Worm (Caenorhabditis elegans): Measurements from ENCODE around the gene T05G5.5.
A peak's percentile ranks its signal among the peaks of the same experiment; 100 is the strongest.

Gene T05G5.5

ce11 chrIII:9752852-9753251 lies 1.6 kb upstream of the T05G5.5 start, which contains the start of gene ech-6 (continued):
- no peak for TF ChIP-seq rbr-2 (tag; optimal IDR thresholded peaks at IDR 0.05)
- no peak for TF ChIP-seq nhr-42 (GFP tag; IDR thresholded peaks at IDR 0.05)
- TF ChIP-seq ztf-11 (tag; optimal IDR thresholded peaks at IDR 0.05) = no peak
- no peak for TF ChIP-seq dmd-8 (GFP tag; IDR thresholded peaks at IDR 0.05)
- TF ChIP-seq zip-2 (tag; optimal IDR thresholded peaks at IDR 0.05) = no peak
- no peak for TF ChIP-seq nhr-111 (GFP tag; optimal IDR thresholded peaks at IDR 0.05)
- no peak for TF ChIP-seq ceh-82 (tag; optimal IDR thresholded peaks at IDR 0.05)
- no peak for TF ChIP-seq zip-11 (GFP tag; IDR thresholded peaks at IDR 0.05)
- TF ChIP-seq nhr-237 (tag; optimal IDR thresholded peaks at IDR 0.05) = no peak
- TF ChIP-seq daf-12 (tag; optimal IDR thresholded peaks at IDR 0.05) = no peak
- TF ChIP-seq Y5F2A.4 (GFP tag; optimal IDR thresholded peaks at IDR 0.05) = no peak
- TF ChIP-seq vab-7 (GFP tag; IDR thresholded peaks at IDR 0.05) = no peak
- TF ChIP-seq T20F7.1 (GFP tag; optimal IDR thresholded peaks at IDR 0.05) = no peak
- no peak for TF ChIP-seq madf-9 (GFP tag; conservative IDR thresholded peaks at IDR 0.05)
- TF ChIP-seq daf-8 (GFP tag; IDR thresholded peaks at IDR 0.05) = no peak
- TF ChIP-seq daf-16 (GFP tag; optimal IDR thresholded peaks at IDR 0.05) = no peak
- TF ChIP-seq daf-16 (tag; optimal IDR thresholded peaks at IDR 0.05) = peak; percentile 96
- peak; percentile 72 for TF ChIP-seq dmd-6 (GFP tag; IDR thresholded peaks at IDR 0.05)
- TF ChIP-seq lin-15B (tag; optimal IDR thresholded peaks at IDR 0.05) = no peak
- no peak for TF ChIP-seq nhr-11 (tag; optimal IDR thresholded peaks at IDR 0.05)
- no peak for TF ChIP-seq aha-1 (tag)
- TF ChIP-seq saeg-2 (GFP tag; IDR thresholded peaks at IDR 0.05) = no peak
- peak; percentile 51 for TF ChIP-seq lin-38 (GFP tag; IDR thresholded peaks at IDR 0.05)
- TF ChIP-seq tra-1 (GFP tag; IDR thresholded peaks at IDR 0.05) = no peak
- TF ChIP-seq lin-29 (GFP tag; IDR thresholded peaks at IDR 0.05) = no peak
- TF ChIP-seq zag-1 (tag; optimal IDR thresholded peaks at IDR 0.05) = no peak
- TF ChIP-seq duxl-1 (tag; optimal IDR thresholded peaks at IDR 0.05; ENCODE audit: poor library complexity) = no peak
- no peak for TF ChIP-seq unc-39 (tag; optimal IDR thresholded peaks at IDR 0.05)
- peak; percentile 32 for TF ChIP-seq dpl-1 (GFP tag; optimal IDR thresholded peaks at IDR 0.05)
- TF ChIP-seq lin-13 (GFP tag; optimal IDR thresholded peaks at IDR 0.05) = no peak
- peak in 1 of 2 experiments; percentile 71 for TF ChIP-seq lsy-2 (tag; optimal IDR thresholded peaks at IDR 0.05)
- TF ChIP-seq php-3 (GFP tag; IDR thresholded peaks at IDR 0.05) = peak; percentile 21; the same call in 1 of the 2 replicates
- TF ChIP-seq Y48G9A.11 (GFP tag; IDR thresholded peaks at IDR 0.05) = no peak
- no peak for TF ChIP-seq unc-130 (GFP tag; optimal IDR thresholded peaks at IDR 0.05)
- TF ChIP-seq fos-1 (tag; optimal IDR thresholded peaks at IDR 0.05) = no peak
- no peak for TF ChIP-seq snpc-4 (tag; optimal IDR thresholded peaks at IDR 0.05)
- TF ChIP-seq fkh-10 (GFP tag; optimal IDR thresholded peaks at IDR 0.05) = no peak
- no peak for TF ChIP-seq Y105C5A.15 (GFP tag; IDR thresholded peaks at IDR 0.05)
- TF ChIP-seq mep-1 (tag; optimal IDR thresholded peaks at IDR 0.05) = peak; percentile 8
- no peak for TF ChIP-seq cey-2 (tag; optimal IDR thresholded peaks at IDR 0.05; ENCODE audit: borderline replicate concordance, insufficient read depth)
- peak; percentile 11 for TF ChIP-seq nhr-48 (tag; optimal IDR thresholded peaks at IDR 0.05)
- peak; percentile 45 for TF ChIP-seq nhr-102 (tag; optimal IDR thresholded peaks at IDR 0.05)
- no peak for TF ChIP-seq aly-2 (tag; optimal IDR thresholded peaks at IDR 0.05)
- TF ChIP-seq hmg-1.1 (GFP tag; IDR thresholded peaks at IDR 0.05) = peak; percentile 11; the same call in 1 of the 2 replicates
- no peak for TF ChIP-seq attf-4 (tag; optimal IDR thresholded peaks at IDR 0.05)
- no peak for TF ChIP-seq gei-8 (GFP tag; optimal IDR thresholded peaks at IDR 0.05)
- no peak for TF ChIP-seq ceh-28 (tag; optimal IDR thresholded peaks at IDR 0.05)
- TF ChIP-seq F10B5.3 (tag; optimal IDR thresholded peaks at IDR 0.05) = no peak
- TF ChIP-seq nhr-28 (tag; optimal IDR thresholded peaks at IDR 0.05) = peak; percentile 11
- no peak for TF ChIP-seq sdz-12 (GFP tag; optimal IDR thresholded peaks at IDR 0.05)
- TF ChIP-seq F49E8.2 (tag; optimal IDR thresholded peaks at IDR 0.05; ENCODE audit: borderline replicate concordance) = no peak
- TF ChIP-seq snpc-1.2 (GFP tag; IDR thresholded peaks at IDR 0.05) = no peak
- no peak for TF ChIP-seq F37D6.2 (tag; optimal IDR thresholded peaks at IDR 0.05)
- TF ChIP-seq nhr-6 (tag; optimal IDR thresholded peaks at IDR 0.05) = no peak

Measured in whole organism, L4 larva.